Fruit fly (Drosophila melanogaster) whole organism: Measurements from ENCODE around the gene CG16890.

Experiments used
- EcR ChIP-seq, 2 experiments: fragments of >200 bp; optimal IDR thresholded peaks; 2 replicates each; lab custom pipeline; 2017; ENCODE audit warnings: missing biosample characterization in 2 of 2, missing genetic modification characterization in 2 of 2, missing genetic modification reagents in 2 of 2
- pan ChIP-seq: fragments of >200 bp; optimal IDR thresholded peaks from 2 replicates; lab custom pipeline; 2017
- psq ChIP-seq: fragments of >200 bp; optimal IDR thresholded peaks from 2 replicates; lab custom pipeline; 2017
- usp ChIP-seq: fragments of >200 bp; optimal IDR thresholded peaks from 2 replicates; lab custom pipeline; 2017; ENCODE audit warnings: missing biosample characterization, missing genetic modification characterization, mixed read lengths

DNA sequence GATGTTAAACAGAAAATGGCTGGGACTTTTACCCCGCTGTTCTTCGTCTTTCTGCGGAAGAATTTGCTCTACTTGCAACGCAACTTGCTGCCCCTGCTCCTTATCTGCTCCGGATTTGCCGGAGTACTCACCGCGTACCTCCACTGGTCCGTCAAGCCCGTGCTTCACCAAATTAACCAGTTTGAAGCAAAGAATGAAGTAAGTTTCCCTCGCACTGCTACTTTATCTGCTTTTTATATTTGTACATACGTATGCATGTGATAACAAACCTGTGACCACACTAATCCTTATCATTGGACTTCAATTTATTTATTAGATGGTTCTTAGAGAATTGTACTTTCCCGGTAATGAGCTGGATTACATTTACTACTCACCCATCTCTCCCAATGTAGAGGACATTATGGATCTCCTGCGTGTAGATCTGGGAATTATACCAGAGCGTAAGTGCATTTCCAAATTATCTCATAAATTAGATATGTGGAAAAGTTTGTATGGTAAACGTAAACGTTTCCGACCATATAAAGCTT, at the start of gene CG16890:
- TF ChIP-seq psq (lab: Kevin White, UChicago), result no peak
- no peak for TF ChIP-seq EcR (GFP tag; optimal IDR thresholded peaks at IDR 0.05; lab: Kevin White, UChicago)
- no peak for TF ChIP-seq pan (lab: Kevin White, UChicago)
- TF ChIP-seq usp, result no peak
